Fruit fly (Drosophila melanogaster) whole organism, prepupa: ENCODE measurements around the gene Atat.

Source experiments
- CG6854 ChIP-seq: fragments of 200-800 bp; sonication (Bioruptor generic); optimal IDR thresholded peaks from 2 replicates; lab custom pipeline; 2017; ENCODE audit warnings: missing biosample characterization, mild to moderate bottlenecking, missing genetic modification characterization
- CG8119 ChIP-seq: fragments of 200-800 bp; sonication (Bioruptor generic); IDR thresholded peaks from 3 replicates; pipeline ENCODE4 v1.3.6; 2022; ENCODE audit warnings: missing biosample characterization, missing genetic modification characterization
- OdsH ChIP-seq: fragments of 200-800 bp; sonication (Bioruptor generic); optimal IDR thresholded peaks from 3 replicates; lab custom pipeline; 2016; ENCODE audit warnings: missing biosample characterization, missing genetic modification characterization
- ss ChIP-seq, 2 experiments: fragments of 200-800 bp; sonication (Bioruptor generic); optimal IDR thresholded peaks; 2 replicates in 1 of 2; 3 replicates in 1 of 2; lab custom pipeline; 2017 to 2018; ENCODE audit warnings: mild to moderate bottlenecking in 2 of 2, missing biosample characterization in 2 of 2, missing genetic modification characterization in 2 of 2, moderate library complexity in 1 of 2

DNA sequence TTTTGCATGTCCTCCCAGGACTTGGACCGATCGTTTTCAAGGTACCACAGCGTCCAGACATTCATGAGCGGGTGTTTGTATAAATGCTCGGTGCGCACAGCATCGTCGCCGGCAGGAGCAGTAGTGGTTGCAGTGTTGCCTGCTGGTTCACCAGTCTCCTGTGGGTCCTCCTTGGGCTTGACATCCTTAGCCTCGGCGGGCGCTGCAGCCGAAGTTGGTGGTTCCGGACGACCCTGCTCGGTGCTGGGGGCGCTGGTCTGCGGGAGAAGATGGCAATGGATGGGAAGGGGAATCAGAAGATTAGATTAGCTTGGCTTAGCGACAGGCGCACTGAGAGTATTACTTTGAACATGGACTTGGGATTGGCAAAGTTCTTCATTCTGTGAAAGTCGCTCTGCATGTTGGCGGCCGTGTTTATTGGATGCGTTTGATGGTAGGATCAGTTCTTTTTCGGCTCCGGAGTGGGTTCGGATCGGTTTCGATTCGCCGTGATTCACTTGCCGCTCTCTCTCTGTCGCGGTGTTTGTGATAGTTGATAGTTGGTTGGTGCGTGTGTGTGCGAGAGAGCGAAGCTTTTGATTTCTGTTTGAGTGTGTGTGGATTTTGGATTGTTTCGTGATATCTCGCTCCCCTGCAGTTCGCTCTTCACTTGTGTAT lies 25.7 kb downstream of the Atat start:
- TF ChIP-seq CG8119 (GFP tag; lab: Robert Waterston, UW) (no peak), ss (GFP tag; optimal IDR thresholded peaks at IDR 0.05; lab: Kevin White, UChicago) (no peak), OdsH (GFP tag; lab: Kevin White, UChicago) (no peak), CG6854 (GFP tag; lab: Kevin White, UChicago) (no peak)
